Worm (Caenorhabditis elegans) whole organism, midembryonic: Measurements from ENCODE around the gene F13B12.2.

Experiments used
- T22C8.4 ChIP-seq: fragments of 200-800 bp; sonication (Bioruptor generic); IDR thresholded peaks from 2 replicates; pipeline ENCODE4 v1.3.6; 2022; ENCODE audit warnings: missing genetic modification characterization, missing compliant biosample characterization
- cog-1 ChIP-seq: sonication (generic microtip); optimal IDR thresholded peaks from 2 replicates; lab custom pipeline; 2016; ENCODE audit warnings: missing genetic modification characterization, missing compliant biosample characterization
- flt-1 ChIP-seq: fragments of 200-800 bp; sonication (Bioruptor generic); IDR thresholded peaks from 2 replicates; pipeline ENCODE4 v1.3.6; 2022; ENCODE audit warnings: missing genetic modification characterization, missing compliant biosample characterization
- klf-2 ChIP-seq: fragments of 200-800 bp; sonication (Bioruptor generic); conservative IDR thresholded peaks from 2 replicates; pipeline ENCODE4 v1.3.6; 2022; ENCODE audit warnings: missing genetic modification reagents, missing genetic modification characterization, missing compliant biosample characterization
- med-1 ChIP-seq: sonication (generic microtip); optimal IDR thresholded peaks from 2 replicates; lab custom pipeline; 2017; ENCODE audit warnings: missing genetic modification characterization, mild to moderate bottlenecking, missing compliant biosample characterization, antibody characterized with exemption, missing genetic modification reagents; ENCODE audit not compliant: insufficient read depth
- ref-1 ChIP-seq: fragments of 200-800 bp; sonication (Bioruptor generic); conservative IDR thresholded peaks from 2 replicates; pipeline ENCODE4 v1.3.6; 2022; ENCODE audit warnings: missing genetic modification reagents, missing genetic modification characterization, missing compliant biosample characterization
- tab-1 ChIP-seq: fragments of 200-800 bp; sonication (Bioruptor generic); IDR thresholded peaks from 2 replicates; pipeline ENCODE4 v1.3.6; 2022; ENCODE audit warnings: missing genetic modification characterization, missing compliant biosample characterization
- ztf-23 ChIP-seq: fragments of 200-800 bp; sonication (Bioruptor generic); IDR thresholded peaks from 2 replicates; pipeline ENCODE4 v1.3.6; 2022; ENCODE audit warnings: missing genetic modification reagents, missing genetic modification characterization, missing compliant biosample characterization
- ztf-29 ChIP-seq: fragments of 200-800 bp; sonication (Bioruptor generic); IDR thresholded peaks from 2 replicates; pipeline ENCODE4 v1.3.6; 2022; ENCODE audit warnings: missing genetic modification reagents, missing genetic modification characterization, missing compliant biosample characterization

The F13B12.2 gene

ce11 chrIV:10424535-10424934 is 4.4 kb downstream of the F13B12.2 start, which contains the start of gene F13B12.1:
F13B12.1 (minus strand) TSS chrIV:10424635.
- no peak for TF ChIP-seq cog-1
- no peak for TF ChIP-seq med-1
- TF ChIP-seq T22C8.4 (GFP tag; lab: Robert Waterston, UW): no peak
- TF ChIP-seq klf-2 (GFP tag; lab: Robert Waterston, UW): no peak
- TF ChIP-seq ztf-29 (GFP tag; lab: Robert Waterston, UW): no peak
- TF ChIP-seq ztf-23 (GFP tag; lab: Robert Waterston, UW): no peak

- TF ChIP-seq klf-2 (GFP tag; lab: Robert Waterston, UW): no peak
Measured at ce11 chrIV:10422230-10422629, 6.7 kb downstream of the F13B12.2 start.

ce11 chrIV:10421256-10421655 is 7.7 kb downstream of the F13B12.2 start:
- no peak for TF ChIP-seq med-1
- no peak for TF ChIP-seq ztf-29 (GFP tag; lab: Robert Waterston, UW)
- TF ChIP-seq klf-2 (GFP tag; lab: Robert Waterston, UW): no peak
- no peak for TF ChIP-seq cog-1
- no peak for TF ChIP-seq ref-1 (GFP tag; lab: Robert Waterston, UW)
- TF ChIP-seq ztf-23 (GFP tag; lab: Robert Waterston, UW): no peak
- TF ChIP-seq flt-1 (GFP tag; lab: Robert Waterston, UW): no peak
- no peak for TF ChIP-seq tab-1 (GFP tag; lab: Robert Waterston, UW)

ce11 chrIV:10420440-10420839 is 8.5 kb downstream of the F13B12.2 start:
- TF ChIP-seq ref-1 (GFP tag; lab: Robert Waterston, UW) (no peak), cog-1 (no peak), klf-2 (GFP tag; lab: Robert Waterston, UW) (no peak), tab-1 (GFP tag; lab: Robert Waterston, UW) (no peak), flt-1 (GFP tag; lab: Robert Waterston, UW) (no peak), T22C8.4 (GFP tag; lab: Robert Waterston, UW) (no peak), ztf-23 (GFP tag; lab: Robert Waterston, UW) (no peak), med-1 (no peak), ztf-29 (GFP tag; lab: Robert Waterston, UW) (no peak)

- no peak for TF ChIP-seq flt-1 (GFP tag; lab: Robert Waterston, UW)
- TF ChIP-seq cog-1: no peak
- no peak for TF ChIP-seq klf-2 (GFP tag; lab: Robert Waterston, UW)
- TF ChIP-seq ztf-23 (GFP tag; lab: Robert Waterston, UW): no peak
- TF ChIP-seq tab-1 (GFP tag; lab: Robert Waterston, UW): no peak
- TF ChIP-seq ref-1 (GFP tag; lab: Robert Waterston, UW): no peak
- no peak for TF ChIP-seq T22C8.4 (GFP tag; lab: Robert Waterston, UW)
- no peak for TF ChIP-seq med-1
- no peak for TF ChIP-seq ztf-29 (GFP tag; lab: Robert Waterston, UW)
Measured at ce11 chrIV:10419896-10420295, 9.0 kb downstream of the F13B12.2 start.

ce11 chrIV:10417781-10418180 is 11.1 kb downstream of the F13B12.2 start, which contains the start of gene F13B12.6:
F13B12.6 (minus strand) TSS chrIV:10417881.
- no peak for TF ChIP-seq klf-2 (GFP tag; lab: Robert Waterston, UW)
- no peak for TF ChIP-seq ztf-29 (GFP tag; lab: Robert Waterston, UW)
- TF ChIP-seq T22C8.4 (GFP tag; lab: Robert Waterston, UW): no peak
- no peak for TF ChIP-seq ref-1 (GFP tag; lab: Robert Waterston, UW)
- no peak for TF ChIP-seq med-1
- TF ChIP-seq ztf-23 (GFP tag; lab: Robert Waterston, UW): no peak
- TF ChIP-seq tab-1 (GFP tag; lab: Robert Waterston, UW): no peak
- TF ChIP-seq cog-1: no peak
- TF ChIP-seq flt-1 (GFP tag; lab: Robert Waterston, UW): no peak

ce11 chrIV:10413828-10414227 is 15.1 kb downstream of the F13B12.2 start, which contains the start of gene R10H10.7:
R10H10.7 (minus strand) TSS chrIV:10413928.
- TF ChIP-seq cog-1 (no peak), tab-1 (GFP tag; lab: Robert Waterston, UW) (no peak), ztf-23 (GFP tag; lab: Robert Waterston, UW) (no peak), klf-2 (GFP tag; lab: Robert Waterston, UW) (no peak), flt-1 (GFP tag; lab: Robert Waterston, UW) (no peak), med-1 (no peak), T22C8.4 (GFP tag; lab: Robert Waterston, UW) (no peak), ref-1 (GFP tag; lab: Robert Waterston, UW) (no peak), ztf-29 (GFP tag; lab: Robert Waterston, UW) (no peak)

ce11 chrIV:10409377-10409776 is 19.6 kb downstream of the F13B12.2 start, which contains the start of gene rfk-1:
rfk-1 (minus strand) TSS chrIV:10409477.
- TF ChIP-seq klf-2 (GFP tag; lab: Robert Waterston, UW) (no peak), cog-1 (no peak), ztf-29 (GFP tag; lab: Robert Waterston, UW) (no peak), T22C8.4 (GFP tag; lab: Robert Waterston, UW) (no peak), ref-1 (GFP tag; lab: Robert Waterston, UW) (no peak), flt-1 (GFP tag; lab: Robert Waterston, UW) (no peak), tab-1 (GFP tag; lab: Robert Waterston, UW) (no peak), ztf-23 (GFP tag; lab: Robert Waterston, UW) (no peak), med-1 (no peak)

- TF ChIP-seq T22C8.4 (GFP tag; lab: Robert Waterston, UW) (no peak), cog-1 (peak; percentile 80), ztf-23 (GFP tag; lab: Robert Waterston, UW) (no peak), flt-1 (GFP tag; lab: Robert Waterston, UW) (no peak; the same call in 1 of the 2 replicates), klf-2 (GFP tag; lab: Robert Waterston, UW) (no peak)
Measured at ce11 chrIV:10403193-10404058, 25.5 kb downstream of the F13B12.2 start, which contains the start of gene gpa-7. gpa-7 (plus strand) TSS chrIV:10404008.
